Comparison of ENCODE assay signal across 3 worm cellular contexts in genomic region chrII:11455715-11456114, ce11.
TF ChIP-seq lines count a peak whose summit lies in the region.

No protein-coding gene starts in this region.

TF ChIP-seq in whole organism, L3 larva, 47 proteins besides CTCF, POLR2A, EP300 and RAD21:
- no peak for TF ChIP-seq ceh-16 (tag; optimal IDR thresholded peaks at IDR 0.05; lab: Kevin White, UChicago)
- peak; percentile 3 for TF ChIP-seq ama-1 (optimal IDR thresholded peaks at IDR 0.05; lab: Kevin White, UChicago)

TF ChIP-seq in whole organism, L4 larva, 104 proteins besides CTCF, POLR2A, EP300 and RAD21:
- TF ChIP-seq mep-1 (tag; optimal IDR thresholded peaks at IDR 0.05; lab: Kevin White, UChicago) (peak; percentile 5), daf-12 (tag; optimal IDR thresholded peaks at IDR 0.05; lab: Kevin White, UChicago) (no peak), lin-38 (GFP tag; IDR thresholded peaks at IDR 0.05; lab: Robert Waterston, UW) (peak; percentile 30), mes-2 (tag; optimal IDR thresholded peaks at IDR 0.05; lab: Kevin White, UChicago; ENCODE audit: poor library complexity, severe bottlenecking) (peak; percentile 25)

TF ChIP-seq in whole organism, young adult, 124 proteins besides CTCF, POLR2A, EP300 and RAD21:
- TF ChIP-seq rec-8 (tag; optimal IDR thresholded peaks at IDR 0.05; lab: Kevin White, UChicago) (no peak), C17E4.6 (GFP tag; IDR thresholded peaks at IDR 0.05; lab: Robert Waterston, UW) (no peak), ekl-4 (GFP tag; IDR thresholded peaks at IDR 0.05; lab: Robert Waterston, UW) (peak; percentile 68; the same call in 1 of the 2 replicates), unc-62 (GFP tag; optimal IDR thresholded peaks at IDR 0.05; lab: Kevin White, UChicago) (no peak), Y79H2A.3 (GFP tag; conservative IDR thresholded peaks at IDR 0.05; lab: Robert Waterston, UW) (peak; percentile 84; the same call in 1 of the 2 replicates), F57A8.1 (GFP tag; optimal IDR thresholded peaks at IDR 0.05; lab: Kevin White, UChicago) (no peak), lin-54 (GFP tag; optimal IDR thresholded peaks at IDR 0.05; lab: Kevin White, UChicago) (peak; percentile 21), athp-1 (tag; optimal IDR thresholded peaks at IDR 0.05; lab: Kevin White, UChicago) (no peak), him-1 (tag; optimal IDR thresholded peaks at IDR 0.05; lab: Kevin White, UChicago) (peak; percentile 31), hmg-1.2 (GFP tag; IDR thresholded peaks at IDR 0.05; lab: Robert Waterston, UW) (peak; percentile 18; the same call in 1 of the 2 replicates), madf-6 (GFP tag; IDR thresholded peaks at IDR 0.05; lab: Robert Waterston, UW) (peak; percentile 67), ceh-40 (GFP tag; IDR thresholded peaks at IDR 0.05; lab: Robert Waterston, UW) (no peak), tbp1 (GFP tag; optimal IDR thresholded peaks at IDR 0.05; lab: Kevin White, UChicago) (peak; percentile 0), ets-4 (GFP tag; optimal IDR thresholded peaks at IDR 0.05; lab: Kevin White, UChicago) (no peak), ceh-79 (tag; optimal IDR thresholded peaks at IDR 0.05; lab: Kevin White, UChicago) (no peak), B0336.3 (GFP tag; IDR thresholded peaks at IDR 0.05; lab: Robert Waterston, UW) (no peak), C06A6.2 (GFP tag; conservative IDR thresholded peaks at IDR 0.05; lab: Robert Waterston, UW) (no peak), tlf-1 (GFP tag; optimal IDR thresholded peaks at IDR 0.05; lab: Kevin White, UChicago) (peak; percentile 2), mel-28 (tag; optimal IDR thresholded peaks at IDR 0.05; lab: Kevin White, UChicago; ENCODE audit: borderline replicate concordance) (no peak), hlh-12 (tag; optimal IDR thresholded peaks at IDR 0.05; lab: Kevin White, UChicago) (no peak), repo-1 (tag; optimal IDR thresholded peaks at IDR 0.05; lab: Kevin White, UChicago) (peak; percentile 24), ztf-25 (GFP tag; IDR thresholded peaks at IDR 0.05; lab: Robert Waterston, UW) (no peak), F10E7.11 (tag; optimal IDR thresholded peaks at IDR 0.05; lab: Kevin White, UChicago) (no peak), gei-17 (GFP tag; optimal IDR thresholded peaks at IDR 0.05; lab: Kevin White, UChicago) (no peak), F33H1.4 (GFP tag; IDR thresholded peaks at IDR 0.05; lab: Robert Waterston, UW) (peak; percentile 26; the same call in 1 of the 2 replicates), ccch-3 (GFP tag; optimal IDR thresholded peaks at IDR 0.05; lab: Kevin White, UChicago) (no peak), bed-1 (GFP tag; IDR thresholded peaks at IDR 0.05; lab: Robert Waterston, UW) (no peak), egl-44 (GFP tag; IDR thresholded peaks at IDR 0.05; lab: Robert Waterston, UW) (peak; percentile 43; the same call in 1 of the 2 replicates), egrh-3 (GFP tag; IDR thresholded peaks at IDR 0.05; lab: Robert Waterston, UW) (no peak), F37B4.10 (GFP tag; IDR thresholded peaks at IDR 0.05; lab: Robert Waterston, UW) (no peak), mcd-1 (GFP tag; IDR thresholded peaks at IDR 0.05; lab: Robert Waterston, UW) (peak; percentile 24; the same call in 1 of the 2 replicates), madf-3 (GFP tag; IDR thresholded peaks at IDR 0.05; lab: Robert Waterston, UW) (peak; percentile 69; the same call in 1 of the 2 replicates), F49E8.2 (tag; optimal IDR thresholded peaks at IDR 0.05; lab: Kevin White, UChicago; ENCODE audit: insufficient read depth) (peak; percentile 42), mxl-1 (tag; optimal IDR thresholded peaks at IDR 0.05; lab: Kevin White, UChicago) (no peak), snpc-3.4 (tag; optimal IDR thresholded peaks at IDR 0.05; lab: Kevin White, UChicago) (no peak), hsf-1 (GFP tag; IDR thresholded peaks at IDR 0.05; lab: Robert Waterston, UW) (peak; percentile 70; the same call in 1 of the 2 replicates), F55B11.4 (tag; optimal IDR thresholded peaks at IDR 0.05; lab: Kevin White, UChicago; ENCODE audit: borderline replicate concordance, insufficient read depth) (no peak), hrde-1 (tag; optimal IDR thresholded peaks at IDR 0.05; lab: Kevin White, UChicago; ENCODE audit: borderline replicate concordance) (peak; percentile 68), cebp-1 (GFP tag; IDR thresholded peaks at IDR 0.05; lab: Robert Waterston, UW) (no peak), cebp-1 (tag; optimal IDR thresholded peaks at IDR 0.05; lab: Kevin White, UChicago) (peak; percentile 3), unc-130 (GFP tag; optimal IDR thresholded peaks at IDR 0.05; lab: Kevin White, UChicago) (no peak), lag-1 (GFP tag; IDR thresholded peaks at IDR 0.05; lab: Robert Waterston, UW) (no peak), let-526 (GFP tag; IDR thresholded peaks at IDR 0.05; lab: Robert Waterston, UW) (no peak), die-1 (tag; optimal IDR thresholded peaks at IDR 0.05; lab: Kevin White, UChicago) (no peak), nfyb-1 (GFP tag; IDR thresholded peaks at IDR 0.05; lab: Robert Waterston, UW) (no peak)
